Worm (Caenorhabditis elegans) whole organism, L4/young adult: ENCODE data around the gene T15B7.8.

ENCODE experiments used
- W03F9.2 ChIP-seq: fragments of 150-350 bp; optimal IDR thresholded peaks from 2 replicates; lab custom pipeline; 2014; ENCODE audit warnings: missing biosample characterization, missing genetic modification characterization
- him-1 ChIP-seq: sonication (generic microtip); optimal IDR thresholded peaks from 2 replicates; lab custom pipeline; 2016; ENCODE audit warnings: missing genotype, missing genetic modification reagents, missing genetic modification characterization, missing compliant biosample characterization

ce11 chrV:6801850-6802249, 19.8 kb upstream of the T15B7.8 start, which contains the start of gene dmsr-10:
- TF ChIP-seq him-1 (tag; lab: Kevin White, UChicago) (no peak), W03F9.2 (tag; lab: Kevin White, UChicago) (no peak)
